Fruit fly (Drosophila melanogaster) whole organism, adult: Measurements from ENCODE around the gene MED30.

Experiments used
- CG1620 ChIP-seq: fragments of 200-800 bp; sonication (Bioruptor generic); optimal IDR thresholded peaks from 2 replicates; lab custom pipeline; 2016; ENCODE audit warnings: missing biosample characterization, missing genetic modification characterization
- CG5204 ChIP-seq: fragments of 200-800 bp; sonication (Bioruptor generic); optimal IDR thresholded peaks from 2 replicates; lab custom pipeline; 2016; ENCODE audit warnings: missing biosample characterization, missing genetic modification characterization
- CG7101 ChIP-seq: fragments of 200-800 bp; sonication (Bioruptor generic); optimal IDR thresholded peaks from 2 replicates; lab custom pipeline; 2018; ENCODE audit warnings: missing biosample characterization, mild to moderate bottlenecking, missing genetic modification characterization, moderate library complexity
- bab1 ChIP-seq: fragments of 200-800 bp; sonication (Bioruptor generic); optimal IDR thresholded peaks from 3 replicates; lab custom pipeline; 2019; ENCODE audit warnings: missing biosample characterization, mild to moderate bottlenecking, missing genetic modification characterization, moderate library complexity
- cnc ChIP-seq, 2 experiments: fragments of >200 bp; optimal IDR thresholded peaks; 2 replicates each; lab custom pipeline; 2017
- toe ChIP-seq: fragments of 200-800 bp; sonication (Bioruptor generic); optimal IDR thresholded peaks from 2 replicates; lab custom pipeline; 2016; ENCODE audit warnings: missing biosample characterization, missing genetic modification characterization

- peak; percentile 14 for TF ChIP-seq CG5204
- TF ChIP-seq CG1620 (GFP tag; lab: Kevin White, UChicago): no peak
- no peak for TF ChIP-seq bab1 (GFP tag; lab: Kevin White, UChicago)
- TF ChIP-seq cnc (optimal IDR thresholded peaks at IDR 0.05; lab: Kevin White, UChicago): no peak
- no peak for TF ChIP-seq toe (GFP tag; lab: Kevin White, UChicago)
- TF ChIP-seq CG7101 (tag; lab: Kevin White, UChicago): peak; percentile 13
Observed at dm6 chr3L:634319-635015, 19.4 kb downstream of the MED30 start.
